Worm (Caenorhabditis elegans) whole organism, L4 larva: ENCODE measurements around the gene grl-18.

ENCODE experiments used
- D1046.2 ChIP-seq: fragments of 200-800 bp; sonication (Bioruptor generic); IDR thresholded peaks from 2 replicates; pipeline ENCODE4 v1.3.6; 2022; ENCODE audit warnings: missing genetic modification characterization, missing compliant biosample characterization
- F10B5.3 ChIP-seq: sonication (generic microtip); optimal IDR thresholded peaks from 2 replicates; lab custom pipeline; 2016; ENCODE audit warnings: mild to moderate bottlenecking, missing genetic modification characterization, missing compliant biosample characterization
- Y105C5A.15 ChIP-seq: fragments of 200-800 bp; sonication (Bioruptor generic); IDR thresholded peaks from 2 replicates; pipeline ENCODE4 v1.3.6; 2022; ENCODE audit warnings: missing genetic modification characterization, missing compliant biosample characterization
- Y75B8A.6 ChIP-seq: fragments of 200-800 bp; sonication (Bioruptor generic); IDR thresholded peaks from 2 replicates; pipeline ENCODE4 v1.3.6; 2022; ENCODE audit warnings: missing genetic modification reagents, missing genetic modification characterization, missing compliant biosample characterization
- ZK546.5 ChIP-seq, 2 experiments: sonication (generic microtip); optimal IDR thresholded peaks; 2 replicates each; lab custom pipeline; 2017; ENCODE audit warnings: missing biosample characterization in 2 of 2, missing genetic modification characterization in 2 of 2
- aha-1 ChIP-seq: fragments of 150-350 bp; peaks from one replicate; lab custom pipeline; 2014; ENCODE audit warnings: missing biosample characterization, missing genetic modification characterization
- arid-1 ChIP-seq: fragments of 200-800 bp; sonication (Bioruptor generic); conservative IDR thresholded peaks from 2 replicates; pipeline ENCODE4 v1.3.6; 2022; ENCODE audit warnings: missing genetic modification reagents, missing genetic modification characterization, missing compliant biosample characterization
- attf-4 ChIP-seq: sonication (generic microtip); optimal IDR thresholded peaks from 3 replicates; lab custom pipeline; 2017; ENCODE audit warnings: missing biosample characterization, missing genetic modification characterization
- ceh-20 ChIP-seq: fragments of 200-800 bp; sonication (Bioruptor generic); IDR thresholded peaks from 2 replicates; pipeline ENCODE4 v1.3.6; 2022; ENCODE audit warnings: missing genetic modification reagents, missing genetic modification characterization, missing compliant biosample characterization
- ceh-44 ChIP-seq: fragments of 200-800 bp; sonication (Bioruptor generic); IDR thresholded peaks from 2 replicates; pipeline ENCODE4 v1.3.6; 2022; ENCODE audit warnings: missing genetic modification reagents, missing genetic modification characterization, missing compliant biosample characterization
- ces-1 ChIP-seq: fragments of 150-350 bp; sonication (generic microtip); optimal IDR thresholded peaks from 4 replicates; lab custom pipeline; 2014; ENCODE audit warnings: missing biosample characterization, missing genetic modification reagents, missing genetic modification characterization
- cey-2 ChIP-seq: sonication (generic microtip); optimal IDR thresholded peaks from 3 replicates; lab custom pipeline; 2017; ENCODE audit warnings: missing genetic modification characterization, mild to moderate bottlenecking, missing compliant biosample characterization, antibody characterized with exemption, borderline replicate concordance; ENCODE audit not compliant: insufficient read depth
- daf-8 ChIP-seq: fragments of 200-800 bp; sonication (Bioruptor generic); IDR thresholded peaks from 2 replicates; pipeline ENCODE4 v1.3.6; 2022; ENCODE audit warnings: missing genetic modification characterization, missing compliant biosample characterization
- dmd-6 ChIP-seq: fragments of 200-800 bp; sonication (Bioruptor generic); IDR thresholded peaks from 2 replicates; pipeline ENCODE4 v1.3.6; 2022; ENCODE audit warnings: missing genetic modification reagents, missing genetic modification characterization, missing compliant biosample characterization
- dve-1 ChIP-seq: sonication (generic microtip); optimal IDR thresholded peaks from 2 replicates; lab custom pipeline; 2017; ENCODE audit warnings: antibody characterized with exemption, mild to moderate bottlenecking, missing genetic modification characterization, missing compliant biosample characterization; ENCODE audit not compliant: insufficient read depth
- gei-8 ChIP-seq: fragments of 200-800 bp; sonication (Bioruptor generic); optimal IDR thresholded peaks from 2 replicates; lab custom pipeline; 2018; ENCODE audit warnings: mild to moderate bottlenecking, missing genetic modification characterization, missing compliant biosample characterization
- hif-1 ChIP-seq, 2 experiments: sonication (generic microtip); optimal IDR thresholded peaks; 2 replicates each; lab custom pipeline; 2016 to 2017; ENCODE audit warnings: missing compliant biosample characterization in 2 of 2, missing genetic modification characterization in 2 of 2, missing genetic modification reagents in 2 of 2, missing genotype in 2 of 2, mild to moderate bottlenecking in 1 of 2
- hlh-11 ChIP-seq: fragments of 200-800 bp; sonication (Bioruptor generic); optimal IDR thresholded peaks from 2 replicates; lab custom pipeline; 2018; ENCODE audit warnings: mild to moderate bottlenecking, missing genetic modification characterization, missing compliant biosample characterization
- hlh-30 ChIP-seq: sonication (generic microtip); optimal IDR thresholded peaks from 2 replicates; lab custom pipeline; 2017; ENCODE audit warnings: antibody characterized with exemption, mild to moderate bottlenecking, missing genetic modification characterization, missing compliant biosample characterization; ENCODE audit not compliant: insufficient read depth
- lim-7 ChIP-seq: fragments of 200-800 bp; sonication (Bioruptor generic); IDR thresholded peaks from 2 replicates; pipeline ENCODE4 v1.3.6; 2022; ENCODE audit warnings: missing genetic modification characterization, missing compliant biosample characterization
- lin-38 ChIP-seq: fragments of 200-800 bp; sonication (Bioruptor generic); IDR thresholded peaks from 2 replicates; pipeline ENCODE4 v1.3.6; 2022; ENCODE audit warnings: missing genetic modification reagents, missing genetic modification characterization, missing compliant biosample characterization
- lin-39 ChIP-seq: fragments of 150-350 bp; optimal IDR thresholded peaks from 2 replicates; lab custom pipeline; 2014; ENCODE audit warnings: missing biosample characterization, missing genetic modification reagents, missing genetic modification characterization
- madf-5 ChIP-seq, 2 experiments: fragments of 200-800 bp; sonication (Bioruptor generic); IDR thresholded peaks; 2 replicates each; pipeline ENCODE4 v1.3.6; 2022; ENCODE audit warnings: missing compliant biosample characterization in 2 of 2, missing genetic modification characterization in 2 of 2
- mxl-2 ChIP-seq: fragments of 200-800 bp; sonication (Bioruptor generic); conservative IDR thresholded peaks from 2 replicates; pipeline ENCODE4 v1.3.6; 2022; ENCODE audit warnings: missing genetic modification reagents, missing genetic modification characterization, missing compliant biosample characterization
- mxl-3 ChIP-seq: fragments of 200-800 bp; sonication (Bioruptor generic); optimal IDR thresholded peaks from 2 replicates; lab custom pipeline; 2018; ENCODE audit warnings: mild to moderate bottlenecking, missing genetic modification characterization, missing compliant biosample characterization
- nhr-10 ChIP-seq: fragments of 150-350 bp; optimal IDR thresholded peaks from 2 replicates; lab custom pipeline; 2014; ENCODE audit warnings: missing biosample characterization, missing genetic modification characterization
- nhr-11 ChIP-seq: fragments of 150-350 bp; optimal IDR thresholded peaks from 2 replicates; lab custom pipeline; 2014; ENCODE audit warnings: missing biosample characterization, missing genetic modification characterization
- nhr-237 ChIP-seq: sonication (generic microtip); optimal IDR thresholded peaks from 2 replicates; lab custom pipeline; 2017; ENCODE audit warnings: missing biosample characterization, missing genetic modification characterization
- nhr-25 ChIP-seq: sonication (generic microtip); optimal IDR thresholded peaks from 2 replicates; lab custom pipeline; 2017; ENCODE audit warnings: missing genetic modification characterization, mild to moderate bottlenecking, missing compliant biosample characterization, antibody characterized with exemption, moderate library complexity, borderline replicate concordance; ENCODE audit not compliant: insufficient read depth
- nhr-28 ChIP-seq: fragments of 150-350 bp; optimal IDR thresholded peaks from 2 replicates; lab custom pipeline; 2014; ENCODE audit warnings: missing biosample characterization, missing genetic modification characterization
- nhr-41 ChIP-seq: fragments of 200-800 bp; sonication (Bioruptor generic); IDR thresholded peaks from 2 replicates; pipeline ENCODE4 v1.3.6; 2022; ENCODE audit warnings: missing genetic modification reagents, missing genetic modification characterization, missing compliant biosample characterization
- nhr-48 ChIP-seq: sonication (generic microtip); optimal IDR thresholded peaks from 2 replicates; lab custom pipeline; 2016; ENCODE audit warnings: mild to moderate bottlenecking, missing genetic modification characterization, missing compliant biosample characterization
- nhr-77 ChIP-seq: fragments of 150-350 bp; optimal IDR thresholded peaks from 2 replicates; lab custom pipeline; 2014; ENCODE audit warnings: missing biosample characterization, missing genetic modification characterization
- pha-4 ChIP-seq, 2 experiments: fragments of 150-350 bp in 1 of 2; fragments of 200-800 bp in 1 of 2; sonication (Bioruptor generic) in 1 of 2; IDR thresholded peaks in 1 of 2; optimal IDR thresholded peaks in 1 of 2; 2 replicates each; pipeline versions ENCODE4 v1.3.6 to Lab custom; 2014 to 2022; ENCODE audit warnings: missing genetic modification characterization in 2 of 2, missing genetic modification reagents in 2 of 2, missing biosample characterization in 1 of 2, missing compliant biosample characterization in 1 of 2
- php-3 ChIP-seq: fragments of 200-800 bp; sonication (Bioruptor generic); IDR thresholded peaks from 2 replicates; pipeline ENCODE4 v1.3.6; 2022; ENCODE audit warnings: missing genetic modification reagents, missing genetic modification characterization, missing compliant biosample characterization
- pqm-1 ChIP-seq: sonication (generic microtip); optimal IDR thresholded peaks from 2 replicates; lab custom pipeline; 2017; ENCODE audit warnings: missing biosample characterization, missing genetic modification characterization
- rbr-2 ChIP-seq: sonication (generic microtip); optimal IDR thresholded peaks from 2 replicates; lab custom pipeline; 2016; ENCODE audit warnings: missing genotype, missing genetic modification characterization, missing compliant biosample characterization
- set-16 ChIP-seq: fragments of 200-800 bp; sonication (Bioruptor generic); IDR thresholded peaks from 2 replicates; pipeline ENCODE4 v1.3.6; 2022; ENCODE audit warnings: missing genetic modification reagents, missing genetic modification characterization, missing compliant biosample characterization
- snpc-1.2 ChIP-seq: fragments of 200-800 bp; sonication (Bioruptor generic); IDR thresholded peaks from 2 replicates; pipeline ENCODE4 v1.3.6; 2022; ENCODE audit warnings: missing genetic modification reagents, missing genetic modification characterization, missing compliant biosample characterization
- spr-3 ChIP-seq: fragments of 200-800 bp; sonication (Bioruptor generic); optimal IDR thresholded peaks from 2 replicates; lab custom pipeline; 2018; ENCODE audit warnings: mild to moderate bottlenecking, missing genetic modification characterization, missing compliant biosample characterization
- tag-97 ChIP-seq: fragments of 200-800 bp; sonication (Bioruptor generic); IDR thresholded peaks from 2 replicates; pipeline ENCODE4 v1.3.6; 2022; ENCODE audit warnings: missing genetic modification characterization, missing compliant biosample characterization
- unc-130 ChIP-seq: sonication (generic microtip); optimal IDR thresholded peaks from 2 replicates; lab custom pipeline; 2016; ENCODE audit warnings: missing genetic modification reagents, missing genetic modification characterization, missing compliant biosample characterization
- unc-62 ChIP-seq, 3 experiments: fragments of 150-350 bp in 1 of 3; sonication (generic microtip); optimal IDR thresholded peaks in 2 of 3; peaks in 1 of 3; 1 replicate in 1 of 3; 2 replicates in 2 of 3; lab custom pipeline; 2014 to 2017; ENCODE audit warnings: missing biosample characterization in 3 of 3, missing genetic modification characterization in 3 of 3, missing genetic modification reagents in 3 of 3, missing genotype in 1 of 3
- vab-7 ChIP-seq: fragments of 200-800 bp; sonication (Bioruptor generic); IDR thresholded peaks from 2 replicates; pipeline ENCODE4 v1.3.6; 2022; ENCODE audit warnings: missing genetic modification reagents, missing genetic modification characterization, missing compliant biosample characterization
- zag-1 ChIP-seq: fragments of 150-350 bp; optimal IDR thresholded peaks from 2 replicates; lab custom pipeline; 2014; ENCODE audit warnings: missing biosample characterization, missing genetic modification characterization
- zip-11 ChIP-seq: fragments of 200-800 bp; sonication (Bioruptor generic); IDR thresholded peaks from 2 replicates; pipeline ENCODE4 v1.3.6; 2022; ENCODE audit warnings: missing genetic modification characterization, missing compliant biosample characterization
- ztf-11 ChIP-seq: fragments of 150-350 bp; optimal IDR thresholded peaks from 2 replicates; lab custom pipeline; 2014; ENCODE audit warnings: missing biosample characterization, missing genetic modification characterization

The grl-18 gene

ce11 chrV:5513630-5514378, 25.1 kb upstream of the grl-18 start, which contains the start of the genes hpo-15 and mms-19:
Gene hpo-15, minus strand, starts transcription at chrV:5513830.
Gene mms-19, plus strand, starts transcription at chrV:5514348.
- no peak for TF ChIP-seq attf-4 (tag; lab: Kevin White, UChicago)
- TF ChIP-seq daf-8 (GFP tag; lab: Robert Waterston, UW): no peak
- TF ChIP-seq gei-8: no peak
- peak; percentile 36 for TF ChIP-seq pqm-1 (tag; lab: Kevin White, UChicago)
- TF ChIP-seq nhr-28: peak; percentile 73
- TF ChIP-seq aha-1: peak; percentile 4
- no peak for TF ChIP-seq ceh-44
- peak; percentile 53 for TF ChIP-seq dmd-6 (GFP tag; lab: Robert Waterston, UW)
- TF ChIP-seq hlh-30 (tag; lab: Kevin White, UChicago): peak; percentile 27
- TF ChIP-seq D1046.2 (GFP tag; lab: Robert Waterston, UW): no peak
- peak; percentile 41 for TF ChIP-seq dve-1 (tag; lab: Kevin White, UChicago)

- TF ChIP-seq nhr-11 (tag; lab: Kevin White, UChicago) (no peak), F10B5.3 (tag; lab: Kevin White, UChicago) (no peak), mxl-3 (GFP tag; lab: Kevin White, UChicago) (no peak), nhr-10 (tag; lab: Kevin White, UChicago) (peak; percentile 13), mxl-2 (GFP tag; lab: Robert Waterston, UW) (no peak), snpc-1.2 (no peak), arid-1 (GFP tag; lab: Robert Waterston, UW) (no peak), nhr-48 (tag; lab: Kevin White, UChicago) (peak; percentile 66), zag-1 (tag; lab: Kevin White, UChicago) (no peak), nhr-237 (tag; lab: Kevin White, UChicago) (no peak), php-3 (peak; percentile 77), set-16 (GFP tag; lab: Robert Waterston, UW) (no peak), ceh-20 (GFP tag; lab: Robert Waterston, UW) (no peak), Y105C5A.15 (GFP tag; lab: Robert Waterston, UW) (no peak), lin-39 (tag; lab: Kevin White, UChicago) (no peak), madf-5 (GFP tag; IDR thresholded peaks at IDR 0.05; lab: Robert Waterston, UW) (no peak), lin-38 (GFP tag; lab: Robert Waterston, UW) (no peak), ZK546.5 (tag; optimal IDR thresholded peaks at IDR 0.05; lab: Kevin White, UChicago) (no peak), rbr-2 (tag; lab: Kevin White, UChicago) (no peak), ztf-11 (tag; lab: Kevin White, UChicago) (no peak), nhr-25 (tag; lab: Kevin White, UChicago) (no peak), spr-3 (GFP tag; lab: Kevin White, UChicago) (no peak), vab-7 (GFP tag; lab: Robert Waterston, UW) (no peak), pha-4 (GFP tag; IDR thresholded peaks at IDR 0.05; lab: Robert Waterston, UW) (no peak), pha-4 (tag; optimal IDR thresholded peaks at IDR 0.05; lab: Kevin White, UChicago) (no peak), ces-1 (no peak), unc-130 (no peak), Y75B8A.6 (GFP tag; lab: Robert Waterston, UW) (0 out of 2 replicates have a peak, but pooled peaks have one; percentile 55), unc-62 (GFP tag; optimal IDR thresholded peaks at IDR 0.05 in 1 of 2; lab: Kevin White, UChicago) (peak in 1 of 2 experiments; percentile 87), unc-62 (tag; optimal IDR thresholded peaks at IDR 0.05; lab: Kevin White, UChicago) (no peak), tag-97 (GFP tag; lab: Robert Waterston, UW) (no peak), hif-1 (tag; optimal IDR thresholded peaks at IDR 0.05; lab: Kevin White, UChicago) (no peak), zip-11 (GFP tag; lab: Robert Waterston, UW) (no peak), cey-2 (tag; lab: Kevin White, UChicago) (no peak), nhr-41 (peak; percentile 84; the same call in 1 of the 2 replicates), D1046.2 (GFP tag; lab: Robert Waterston, UW) (no peak), lim-7 (GFP tag; lab: Robert Waterston, UW) (no peak), hlh-11 (peak; percentile 71), nhr-77 (tag; lab: Kevin White, UChicago) (peak; percentile 47)
These were observed 23.9 kb upstream of the grl-18 start for ce11 chrV:5512559-5512958.
